Worm (Caenorhabditis elegans) whole organism, dauer: Measurements from ENCODE around the gene nhr-101.

Experiments used
- unc-62 ChIP-seq: sonication (generic microtip); optimal IDR thresholded peaks from 2 replicates; lab custom pipeline; 2017; ENCODE audit warnings: missing biosample characterization, missing genetic modification reagents, missing genetic modification characterization

The nhr-101 gene

DNA sequence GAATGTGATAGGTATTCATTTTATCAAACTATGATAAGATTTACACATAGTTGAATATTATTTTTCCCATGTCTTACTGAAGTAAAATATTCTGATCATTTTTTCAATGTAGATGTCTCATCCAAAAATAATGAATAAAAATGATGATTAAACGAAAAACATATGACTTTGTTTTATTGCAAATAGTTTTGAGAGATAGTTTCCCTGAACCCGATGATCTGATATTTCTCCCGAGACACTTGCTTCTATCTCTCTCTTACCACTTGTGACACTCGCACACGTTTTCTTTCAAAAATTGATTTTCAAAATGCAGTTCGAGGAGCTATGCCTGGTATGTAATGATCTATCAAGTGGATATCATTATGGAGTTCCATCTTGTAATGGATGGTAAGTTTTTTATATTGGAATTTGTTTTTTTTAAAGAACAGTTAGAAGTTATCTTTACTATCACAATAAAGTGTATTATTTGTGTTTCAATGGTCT, at the start of gene nhr-101, which contains the start of gene pms-2:
Gene nhr-101 (plus strand): TSS at position 308 of the 483 bp plus-strand sequence.
Gene pms-2 (minus strand): TSS at position 433 of the 483 bp plus-strand sequence.
- TF ChIP-seq unc-62 (GFP tag; lab: Kevin White, UChicago): no peak

DNA sequence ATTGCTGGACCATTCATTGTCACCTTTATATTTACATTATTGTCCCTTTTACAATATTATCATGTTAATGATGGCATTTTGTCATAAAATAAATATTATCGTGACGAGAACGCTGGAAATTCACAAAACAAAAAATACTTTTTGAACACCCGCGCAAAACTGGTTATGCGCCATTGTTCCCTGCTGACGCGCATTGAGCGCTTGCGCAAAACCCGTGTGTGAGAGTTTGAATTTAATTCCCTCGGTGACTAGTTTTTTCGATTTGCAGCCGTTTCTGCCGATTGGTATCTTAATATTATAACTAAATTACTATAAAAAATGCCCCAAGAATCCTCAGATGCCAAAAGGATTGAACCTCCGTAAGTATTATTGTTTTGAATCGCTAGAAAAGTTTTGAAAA, 48.8 kb upstream of the nhr-101 start, which contains the start of gene pafo-1:
Gene pafo-1 (plus strand): TSS at position 256 of the 400 bp plus-strand sequence.
- TF ChIP-seq unc-62 (GFP tag; lab: Kevin White, UChicago): no peak

DNA sequence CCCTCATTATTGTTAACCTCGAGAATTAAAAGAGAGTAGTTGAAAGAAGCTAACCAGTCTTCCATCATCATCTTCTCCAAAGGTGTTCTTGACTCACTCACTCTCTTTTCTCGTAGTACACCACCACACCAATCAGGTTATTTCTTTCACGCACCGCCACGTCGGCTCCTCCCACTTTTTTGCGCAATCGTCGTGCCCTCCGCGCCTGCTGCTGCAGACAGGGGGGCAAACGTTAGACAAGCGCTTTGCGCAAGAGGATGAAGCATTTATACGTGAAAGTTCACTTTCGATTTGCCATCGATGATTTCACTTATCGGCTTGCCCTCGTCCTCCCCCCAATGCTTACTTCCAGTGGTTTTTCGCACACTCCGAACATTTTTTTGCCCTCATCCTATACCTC, 44.9 kb upstream of the nhr-101 start:
- no peak for TF ChIP-seq unc-62 (GFP tag; lab: Kevin White, UChicago)

DNA sequence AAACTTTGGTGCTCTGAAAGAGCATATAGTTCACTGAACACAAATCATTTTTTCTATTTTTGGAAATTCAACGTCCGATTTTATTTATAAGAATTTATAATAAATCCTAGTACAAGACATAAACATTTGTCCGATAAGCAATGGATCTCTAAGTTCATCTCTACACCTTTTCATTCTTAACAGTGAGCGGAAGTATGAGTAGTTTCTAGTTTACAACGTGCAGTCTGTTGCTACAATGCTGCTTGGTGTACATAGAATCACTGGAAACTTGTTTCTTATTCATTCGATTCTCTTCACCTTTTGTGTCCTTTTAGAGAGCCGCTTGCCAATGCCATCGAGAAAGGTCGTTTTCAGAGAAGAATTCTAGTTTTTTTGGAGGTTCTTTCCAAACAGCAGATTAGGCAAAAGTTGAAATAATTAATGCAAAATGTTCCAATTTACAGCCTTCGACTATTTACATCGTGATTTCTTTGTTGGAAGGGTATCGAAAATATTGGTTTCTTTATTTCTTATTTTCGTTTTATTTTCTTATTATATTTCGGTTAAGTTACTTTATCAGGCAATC, 43.3 kb upstream of the nhr-101 start:
- no peak for TF ChIP-seq unc-62 (GFP tag; lab: Kevin White, UChicago)

DNA sequence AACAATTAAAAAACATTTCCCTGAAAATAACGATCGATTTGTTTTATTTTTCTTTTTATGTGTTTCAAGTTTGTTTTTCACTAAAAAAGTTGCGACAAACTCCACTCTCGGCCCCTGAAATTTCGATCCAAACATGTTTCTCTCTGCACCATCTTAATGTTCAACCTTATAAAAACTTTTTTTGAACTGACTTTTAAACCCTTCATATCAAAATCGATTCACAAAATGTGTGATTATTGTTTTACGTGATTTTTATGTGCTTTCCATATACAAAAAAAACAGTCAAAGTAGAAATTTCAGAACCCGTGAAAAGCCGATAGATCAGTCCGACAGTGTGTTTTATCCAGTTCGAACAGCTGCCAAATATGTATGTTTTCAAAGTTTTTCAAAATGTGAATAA, 42.7 kb upstream of the nhr-101 start, which contains the start of gene ccch-1:
Gene ccch-1 (plus strand): TSS at position 301 of the 400 bp plus-strand sequence.
- no peak for TF ChIP-seq unc-62 (GFP tag; lab: Kevin White, UChicago)

DNA sequence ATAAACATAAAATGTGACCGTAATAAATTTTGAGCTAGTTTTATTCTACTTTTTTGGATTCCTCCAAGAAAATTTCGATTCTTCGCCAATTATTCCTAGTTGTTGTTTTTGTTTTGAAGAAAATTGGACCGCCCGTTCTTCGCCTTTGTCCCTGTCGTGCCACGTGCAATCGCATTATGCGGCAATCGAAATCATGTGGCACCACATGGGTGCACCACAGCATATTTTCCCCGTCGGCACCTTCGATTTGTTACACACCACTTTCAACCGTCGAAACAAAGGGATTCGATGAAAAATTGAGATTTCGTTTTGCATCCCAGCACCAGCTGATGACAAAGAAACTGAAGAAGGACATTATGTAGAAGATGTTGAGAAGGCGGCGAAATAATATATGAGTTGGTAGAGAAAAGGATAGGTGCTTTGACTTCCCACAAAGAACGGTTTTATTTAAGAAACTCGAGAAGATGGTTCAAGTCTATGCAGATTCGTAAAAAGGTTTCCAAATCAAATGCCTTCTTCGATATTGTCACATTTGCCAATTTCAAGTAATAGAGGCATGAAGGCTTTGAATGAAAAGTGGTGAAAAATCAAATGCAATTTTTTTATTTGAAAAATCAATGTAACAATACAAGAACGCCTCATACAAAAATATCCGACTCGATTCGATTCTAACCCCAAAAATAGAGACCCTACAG, 41.5 kb upstream of the nhr-101 start:
- no peak for TF ChIP-seq unc-62 (GFP tag; lab: Kevin White, UChicago)

DNA sequence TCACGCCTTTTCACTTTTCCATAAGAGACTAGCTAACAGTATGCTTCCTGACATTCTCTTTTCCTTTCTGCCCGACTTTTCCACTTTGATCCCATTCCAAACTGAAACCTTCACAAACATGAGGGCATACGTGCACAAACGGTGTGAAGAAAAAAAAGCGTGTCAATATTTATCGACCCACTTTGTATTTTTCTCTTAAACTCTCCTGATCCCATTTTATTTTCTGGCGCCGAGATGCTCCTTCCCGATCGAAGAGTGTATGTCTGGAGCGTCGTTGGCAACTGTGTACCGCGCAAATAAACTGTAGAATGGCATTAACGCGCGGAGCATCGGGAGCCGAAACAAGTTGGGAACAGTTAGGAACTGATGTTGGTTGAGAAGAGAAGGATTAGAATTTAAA, 40.7 kb upstream of the nhr-101 start:
- no peak for TF ChIP-seq unc-62 (GFP tag; lab: Kevin White, UChicago)

DNA sequence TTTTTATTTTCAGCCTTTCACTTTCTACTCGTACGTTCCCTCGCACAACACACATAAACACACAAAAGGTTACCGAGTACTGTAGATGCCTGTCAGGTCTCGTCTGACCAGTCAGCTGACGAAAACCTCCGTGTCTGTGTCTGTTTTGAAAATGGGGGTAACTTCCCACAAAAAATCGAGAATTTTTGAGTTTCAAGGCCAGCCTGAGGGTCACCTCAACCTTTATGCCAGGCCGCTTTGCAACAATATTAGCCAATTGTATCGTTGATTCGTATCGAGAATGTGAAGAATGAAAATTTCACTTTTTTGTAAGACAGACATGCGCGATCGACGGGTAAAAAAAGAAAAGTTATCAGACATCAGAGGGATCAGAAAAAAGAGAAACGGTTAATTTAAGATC, 39.2 kb upstream of the nhr-101 start:
- TF ChIP-seq unc-62 (GFP tag; lab: Kevin White, UChicago): no peak

DNA sequence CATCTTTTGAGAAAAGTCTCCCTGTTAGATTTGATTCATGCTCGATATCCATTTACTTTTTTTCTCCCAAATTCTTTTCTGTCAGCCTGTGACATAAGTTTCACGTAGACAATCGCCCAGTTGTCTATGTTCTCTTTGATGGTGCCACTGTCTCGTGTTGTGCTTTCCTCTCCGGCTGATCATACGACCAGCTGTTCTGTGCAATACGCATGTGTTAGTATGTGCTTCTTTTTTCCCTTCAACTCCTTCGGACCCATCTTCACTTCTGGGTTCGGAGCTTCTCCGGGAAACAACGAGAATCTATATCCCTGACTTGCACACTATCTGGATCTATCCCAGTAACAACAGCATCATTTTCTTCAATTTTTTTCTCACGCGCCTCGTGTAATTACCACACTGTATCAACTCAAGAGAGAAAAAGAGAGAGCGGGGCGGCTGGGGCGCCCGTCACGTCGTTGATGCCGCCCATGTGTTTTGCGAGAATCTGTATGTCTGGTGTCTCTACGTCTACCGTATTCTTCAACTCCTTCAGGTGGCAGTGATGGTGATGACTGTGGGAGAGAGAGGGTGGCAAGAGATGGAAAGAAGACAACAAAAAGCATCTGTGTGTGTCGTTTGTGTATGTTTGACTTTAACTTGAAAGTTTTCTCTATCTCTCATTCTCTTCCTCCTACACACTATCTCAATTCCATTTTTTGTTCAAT, 38.3 kb upstream of the nhr-101 start:
- TF ChIP-seq unc-62 (GFP tag; lab: Kevin White, UChicago): no peak

DNA sequence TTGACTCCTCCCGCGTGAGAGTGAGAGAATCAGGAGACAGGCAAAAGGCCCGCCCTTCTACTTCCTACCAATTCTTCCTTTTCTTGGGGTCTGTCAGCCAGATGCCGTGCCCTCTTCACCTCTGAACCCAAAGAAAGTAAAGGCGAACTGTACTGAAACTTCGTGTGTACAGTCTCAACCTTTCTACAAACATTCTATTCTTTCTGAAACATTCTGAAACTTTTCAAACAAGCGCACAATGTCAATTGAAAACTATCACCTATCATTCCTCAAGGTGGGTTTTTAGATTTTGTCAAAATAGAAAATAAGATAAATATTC, 37.8 kb upstream of the nhr-101 start:
- no peak for TF ChIP-seq unc-62 (GFP tag; lab: Kevin White, UChicago)

DNA sequence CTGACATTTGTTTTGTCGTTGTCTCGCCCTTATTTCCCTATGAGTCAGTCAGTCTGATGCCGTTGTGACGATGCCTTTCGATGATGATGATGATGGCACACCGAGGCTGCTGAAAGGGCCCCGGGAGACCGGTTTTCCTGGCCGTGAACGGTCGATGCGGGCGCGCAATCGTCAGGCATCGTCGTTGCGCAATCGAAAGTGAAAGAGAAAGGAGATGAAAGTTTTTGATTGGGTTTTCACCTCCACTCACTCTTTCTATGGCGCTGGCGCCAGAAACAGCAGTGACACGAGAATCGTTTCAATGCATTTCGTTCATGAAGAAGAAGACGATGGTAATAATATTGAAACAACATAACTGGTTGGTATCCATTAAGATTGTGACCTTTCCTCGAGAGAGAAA, 37.3 kb upstream of the nhr-101 start:
- TF ChIP-seq unc-62 (GFP tag; lab: Kevin White, UChicago): no peak

DNA sequence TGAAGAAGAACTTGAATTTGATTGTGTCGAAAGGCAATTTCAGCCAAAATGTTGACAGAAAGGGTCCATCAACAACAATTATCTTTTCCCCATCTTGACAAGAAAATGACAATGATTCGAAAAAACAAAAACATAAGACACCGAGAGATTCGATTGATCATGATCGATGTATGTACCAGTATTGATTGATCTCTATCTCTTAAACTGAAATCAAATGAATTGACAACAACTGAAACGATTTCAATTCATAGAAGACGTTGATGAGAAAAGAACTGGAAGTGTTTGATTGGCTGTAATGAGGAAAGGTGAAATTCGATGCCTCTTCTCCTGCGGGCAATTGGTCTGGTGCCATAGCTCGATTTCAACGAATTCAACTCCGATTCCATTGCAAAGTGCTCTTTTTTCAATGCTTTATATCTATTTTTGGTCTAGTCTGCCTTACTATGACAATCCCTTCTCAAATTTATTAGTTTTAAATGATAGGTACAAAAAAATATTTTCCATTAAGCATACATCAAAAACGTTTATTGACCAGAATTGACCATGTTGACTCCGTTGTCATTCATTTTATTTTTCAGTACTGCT, 36.8 kb upstream of the nhr-101 start:
- no peak for TF ChIP-seq unc-62 (GFP tag; lab: Kevin White, UChicago)

DNA sequence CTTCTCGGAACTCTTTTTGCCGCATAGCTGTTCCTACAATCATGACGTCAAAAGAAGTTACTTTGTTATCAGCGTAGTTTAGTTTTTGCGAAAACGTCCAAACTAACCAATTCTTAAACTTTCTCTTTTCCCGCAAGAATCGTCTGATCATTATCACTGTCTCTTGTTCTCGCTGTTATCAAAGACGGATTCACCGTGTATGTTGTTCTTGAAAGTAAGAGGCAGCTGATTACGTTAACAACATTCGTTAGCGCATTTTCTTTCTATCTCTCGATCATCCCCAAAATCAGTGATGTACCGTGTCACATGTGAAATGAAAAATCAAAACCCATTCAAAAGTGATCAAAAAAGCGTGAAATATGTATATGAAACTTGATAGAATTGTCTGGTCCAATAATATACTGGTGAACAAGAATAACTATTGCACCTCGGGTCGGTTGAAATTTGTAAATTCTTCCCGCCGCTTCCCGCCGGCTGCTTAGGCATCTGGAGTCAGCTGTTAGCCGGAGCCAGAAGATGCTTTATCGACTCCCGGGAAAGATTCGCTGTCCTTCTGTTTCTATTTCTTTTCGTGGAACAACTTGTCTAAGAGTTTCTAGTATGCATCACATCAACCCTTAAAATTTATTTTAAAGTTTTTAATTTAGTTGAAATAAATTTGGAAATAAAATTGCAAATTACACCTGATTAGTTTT, 35.6 kb upstream of the nhr-101 start:
- TF ChIP-seq unc-62 (GFP tag; lab: Kevin White, UChicago): no peak

DNA sequence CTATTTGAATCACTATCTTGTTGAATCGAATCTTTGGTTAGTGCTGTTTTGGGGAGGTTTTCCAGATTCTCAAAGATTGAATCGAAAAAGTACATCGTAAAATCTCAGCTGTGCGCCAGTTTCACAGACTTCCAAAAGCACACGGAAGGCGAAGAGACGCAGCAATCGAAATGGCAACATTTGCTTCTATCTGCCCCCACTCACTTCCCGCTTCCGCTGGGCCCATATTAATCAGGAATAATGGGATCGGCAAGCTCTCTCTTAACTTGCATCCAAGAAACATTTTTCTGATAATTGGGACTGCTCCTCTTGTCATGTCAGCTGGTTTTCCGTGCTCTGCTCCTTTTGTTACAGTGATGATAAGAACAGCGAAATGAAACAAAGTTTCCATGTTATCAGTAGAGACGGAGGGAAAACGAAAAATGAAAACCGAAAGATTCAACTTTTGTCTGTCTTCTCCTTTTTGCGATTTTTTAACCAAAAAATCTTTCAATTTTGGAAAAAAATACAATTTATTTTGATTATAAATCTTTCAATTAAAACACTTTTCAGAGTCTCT, 34.7 kb upstream of the nhr-101 start:
- TF ChIP-seq unc-62 (GFP tag; lab: Kevin White, UChicago): no peak

DNA sequence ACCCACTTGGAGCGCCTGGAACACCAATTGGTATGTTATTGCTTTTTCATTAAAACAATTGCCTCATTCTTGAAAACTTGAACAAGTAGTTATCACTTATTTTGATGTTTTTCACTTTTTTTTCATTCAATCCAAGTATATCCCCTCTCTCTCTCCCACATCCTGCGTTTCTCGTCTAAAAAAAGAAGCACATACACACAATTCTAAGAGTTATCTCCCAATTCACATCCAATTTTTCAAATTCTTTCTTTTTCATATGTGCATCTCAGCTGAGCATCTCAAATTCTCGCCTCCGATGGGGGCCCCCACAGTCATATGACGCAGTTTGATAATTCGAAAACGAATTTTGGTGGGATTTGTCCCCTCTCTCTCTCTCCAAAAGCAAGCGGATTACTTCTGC, 33.6 kb upstream of the nhr-101 start:
- no peak for TF ChIP-seq unc-62 (GFP tag; lab: Kevin White, UChicago)
